Worm (Caenorhabditis elegans): ENCODE measurements around the gene ccg-1.

- TF ChIP-seq snpc-4 (GFP tag; optimal IDR thresholded peaks at IDR 0.05) (no peak), snpc-4 (tag; optimal IDR thresholded peaks at IDR 0.05) (no peak), nhr-90 (tag; optimal IDR thresholded peaks at IDR 0.05) (no peak), pha-4 (tag; optimal IDR thresholded peaks at IDR 0.05) (no peak), athp-1 (tag; optimal IDR thresholded peaks at IDR 0.05) (no peak), unc-62 (GFP tag; optimal IDR thresholded peaks at IDR 0.05) (no peak), F37B4.10 (GFP tag; IDR thresholded peaks at IDR 0.05) (no peak), B0019.2 (GFP tag; conservative IDR thresholded peaks at IDR 0.05) (no peak), tbp1 (GFP tag; optimal IDR thresholded peaks at IDR 0.05) (no peak), fkh-3 (tag; optimal IDR thresholded peaks at IDR 0.05) (no peak), sptf-2 (GFP tag; optimal IDR thresholded peaks at IDR 0.05) (no peak), C17E4.6 (GFP tag; IDR thresholded peaks at IDR 0.05) (no peak), akir-1 (GFP tag; optimal IDR thresholded peaks at IDR 0.05) (no peak)
Measured at ce11 chrIV:15300041-15300440, 24.4 kb upstream of the ccg-1 start.

All from whole organism, young adult.